Fruit fly (Drosophila melanogaster) whole organism, embryonic: Measurements from ENCODE around the gene Tsp29Fa.

Source experiments
- B-H2 ChIP-seq: fragments of 200-800 bp; sonication (Bioruptor generic); optimal IDR thresholded peaks from 2 replicates; lab custom pipeline; 2018; ENCODE audit warnings: missing biosample characterization, mild to moderate bottlenecking, missing genetic modification characterization
- C15 ChIP-seq: fragments of 200-800 bp; sonication (Bioruptor generic); IDR thresholded peaks from 3 replicates; pipeline ENCODE4 v1.3.6; 2022; ENCODE audit warnings: missing biosample characterization, missing genetic modification characterization
- CG10543 ChIP-seq: fragments of 200-800 bp; sonication (Bioruptor generic); optimal IDR thresholded peaks from 3 replicates; lab custom pipeline; 2017; ENCODE audit warnings: missing biosample characterization, mild to moderate bottlenecking, missing genetic modification characterization, moderate library complexity
- CG11247 ChIP-seq: fragments of 200-800 bp; sonication (Bioruptor generic); IDR thresholded peaks from 2 replicates; pipeline ENCODE4 v1.3.6; 2022; ENCODE audit warnings: missing biosample characterization, missing genetic modification characterization
- CG11398 ChIP-seq: fragments of 200-800 bp; sonication (Bioruptor generic); optimal IDR thresholded peaks from 2 replicates; lab custom pipeline; 2016; ENCODE audit warnings: missing biosample characterization, missing genetic modification characterization
- CG11456 ChIP-seq: fragments of 200-800 bp; sonication (Bioruptor generic); IDR thresholded peaks from 3 replicates; pipeline ENCODE4 v1.3.6; 2022; ENCODE audit warnings: missing biosample characterization, missing genetic modification characterization
- CG11695 ChIP-seq: fragments of 200-800 bp; sonication (Bioruptor generic); IDR thresholded peaks from 3 replicates; pipeline ENCODE4 v1.3.6; 2022; ENCODE audit warnings: missing biosample characterization, missing genetic modification characterization
- CG12659 ChIP-seq: fragments of 200-800 bp; sonication (Bioruptor generic); optimal IDR thresholded peaks from 3 replicates; lab custom pipeline; 2017; ENCODE audit warnings: mild to moderate bottlenecking, missing biosample characterization, missing genetic modification reagents, missing genetic modification characterization
- CG13624 ChIP-seq: fragments of 200-800 bp; sonication (Bioruptor generic); optimal IDR thresholded peaks from 2 replicates; lab custom pipeline; 2016; ENCODE audit warnings: missing biosample characterization, missing genetic modification characterization
- CG13775 ChIP-seq: fragments of 200-800 bp; sonication (Bioruptor generic); optimal IDR thresholded peaks from 3 replicates; lab custom pipeline; 2017; ENCODE audit warnings: missing biosample characterization, mild to moderate bottlenecking, missing genetic modification characterization
- CG13894 ChIP-seq: fragments of 200-800 bp; sonication (Bioruptor generic); optimal IDR thresholded peaks from 3 replicates; lab custom pipeline; 2018; ENCODE audit warnings: missing biosample characterization, mild to moderate bottlenecking, missing genetic modification characterization, moderate library complexity
- CG15601 ChIP-seq: fragments of 200-800 bp; sonication (Bioruptor generic); optimal IDR thresholded peaks from 3 replicates; lab custom pipeline; 2019; ENCODE audit warnings: missing biosample characterization, mild to moderate bottlenecking, missing genetic modification characterization, moderate library complexity
- CG31441 ChIP-seq: fragments of 200-800 bp; sonication (Bioruptor generic); IDR thresholded peaks from 2 replicates; pipeline ENCODE4 v1.3.6; 2022; ENCODE audit warnings: missing biosample characterization, missing genetic modification characterization
- CG34422 ChIP-seq: fragments of 200-800 bp; sonication (Bioruptor generic); IDR thresholded peaks from 3 replicates; pipeline ENCODE4 v1.3.6; 2022; ENCODE audit warnings: missing biosample characterization, missing genetic modification characterization
- CG4820 ChIP-seq: fragments of 200-800 bp; sonication (Bioruptor generic); optimal IDR thresholded peaks from 3 replicates; lab custom pipeline; 2016; ENCODE audit warnings: missing biosample characterization, missing genetic modification characterization
- CG7372 ChIP-seq: fragments of 200-800 bp; sonication (Bioruptor generic); IDR thresholded peaks from 2 replicates; pipeline ENCODE4 v1.3.6; 2022; ENCODE audit warnings: missing biosample characterization, missing genetic modification characterization
- CG8388 ChIP-seq: fragments of 200-800 bp; sonication (Bioruptor generic); optimal IDR thresholded peaks from 2 replicates; lab custom pipeline; 2019; ENCODE audit warnings: missing biosample characterization, mild to moderate bottlenecking, missing genetic modification characterization, moderate library complexity
- CG9215 ChIP-seq: fragments of 200-800 bp; sonication (Bioruptor generic); IDR thresholded peaks from 2 replicates; pipeline ENCODE4 v1.3.6; 2022; ENCODE audit warnings: missing biosample characterization, missing genetic modification characterization
- CTCF ChIP-seq: fragments of 200-800 bp; sonication (Bioruptor generic); optimal IDR thresholded peaks from 2 replicates; lab custom pipeline; 2017; ENCODE audit warnings: missing biosample characterization, mild to moderate bottlenecking, missing genetic modification characterization, moderate library complexity
- D19B ChIP-seq: fragments of 200-800 bp; sonication (Bioruptor generic); optimal IDR thresholded peaks from 2 replicates; lab custom pipeline; 2017; ENCODE audit warnings: missing biosample characterization, mild to moderate bottlenecking, missing genetic modification characterization
- Deaf1 ChIP-seq: fragments of 200-800 bp; optimal IDR thresholded peaks from 3 replicates; lab custom pipeline; 2019; ENCODE audit warnings: missing biosample characterization, mild to moderate bottlenecking, missing genetic modification characterization, moderate library complexity
- Dek ChIP-seq: fragments of 200-800 bp; sonication (Bioruptor generic); optimal IDR thresholded peaks from 3 replicates; lab custom pipeline; 2019; ENCODE audit warnings: missing biosample characterization, mild to moderate bottlenecking, missing genetic modification characterization, moderate library complexity
- Dll ChIP-seq: fragments of 200-800 bp; sonication (Bioruptor generic); IDR thresholded peaks from 4 replicates; pipeline ENCODE4 v1.3.6; 2022; ENCODE audit warnings: missing biosample characterization, missing genetic modification characterization; ENCODE audit not compliant: partially characterized antibody
- Drgx ChIP-seq: fragments of 200-800 bp; sonication (Bioruptor generic); IDR thresholded peaks from 2 replicates; pipeline ENCODE4 v1.3.6; 2022; ENCODE audit warnings: missing biosample characterization, missing genetic modification characterization
- HHEX ChIP-seq: fragments of 200-800 bp; sonication (Bioruptor generic); optimal IDR thresholded peaks from 3 replicates; lab custom pipeline; 2017; ENCODE audit warnings: missing biosample characterization, mild to moderate bottlenecking, missing genetic modification characterization, missing genetic modification reagents
- HLH3B ChIP-seq: fragments of 200-800 bp; sonication (Bioruptor generic); IDR thresholded peaks from 2 replicates; pipeline ENCODE4 v1.3.6; 2022; ENCODE audit warnings: missing biosample characterization, missing genetic modification characterization
- Hey ChIP-seq: fragments of 200-800 bp; sonication (Bioruptor generic); optimal IDR thresholded peaks from 3 replicates; lab custom pipeline; 2018; ENCODE audit warnings: missing biosample characterization, mild to moderate bottlenecking, missing genetic modification characterization
- HmgD ChIP-seq: fragments of 200-800 bp; sonication (Bioruptor generic); optimal IDR thresholded peaks from 3 replicates; lab custom pipeline; 2016; ENCODE audit warnings: missing biosample characterization, missing genetic modification characterization
- Lhr ChIP-seq: fragments of 200-800 bp; sonication (Bioruptor generic); optimal IDR thresholded peaks from 3 replicates; lab custom pipeline; 2017; ENCODE audit warnings: mild to moderate bottlenecking, missing biosample characterization, missing genetic modification reagents, missing genetic modification characterization
- Opbp ChIP-seq: fragments of 200-800 bp; sonication (Bioruptor generic); IDR thresholded peaks from 3 replicates; pipeline ENCODE4 v1.3.6; 2022; ENCODE audit warnings: missing biosample characterization, missing genetic modification characterization; ENCODE audit not compliant: partially characterized antibody
- Rx ChIP-seq: fragments of 200-800 bp; sonication (Bioruptor generic); IDR thresholded peaks from 2 replicates; pipeline ENCODE4 v1.3.6; 2022; ENCODE audit warnings: missing biosample characterization, missing genetic modification characterization
- Xbp1 ChIP-seq: fragments of 200-800 bp; sonication (Bioruptor generic); optimal IDR thresholded peaks from 3 replicates; lab custom pipeline; 2016; ENCODE audit warnings: missing biosample characterization, mild to moderate bottlenecking, missing genetic modification characterization
- chm ChIP-seq: fragments of 200-800 bp; sonication (Bioruptor generic); IDR thresholded peaks from 2 replicates; pipeline ENCODE4 v1.3.6; 2022; ENCODE audit warnings: missing biosample characterization, missing genetic modification characterization
- ci ChIP-seq: fragments of 200-800 bp; sonication (Bioruptor generic); IDR thresholded peaks from 3 replicates; pipeline ENCODE4 v1.3.6; 2022; ENCODE audit warnings: missing biosample characterization, missing genetic modification characterization
- gcm ChIP-seq: fragments of 200-800 bp; sonication (Bioruptor generic); optimal IDR thresholded peaks from 2 replicates; lab custom pipeline; 2019; ENCODE audit warnings: missing biosample characterization, mild to moderate bottlenecking, missing genetic modification characterization, moderate library complexity
- h ChIP-seq: fragments of >200 bp; optimal IDR thresholded peaks from 2 replicates; lab custom pipeline; 2017
- hkb ChIP-seq, 2 experiments: fragments of 200-800 bp in 1 of 2; fragments of >200 bp in 1 of 2; sonication (Bioruptor generic) in 1 of 2; IDR thresholded peaks in 1 of 2; optimal IDR thresholded peaks in 1 of 2; 2 replicates each; pipeline versions ENCODE4 v1.3.6 to Lab custom; 2017 to 2022; ENCODE audit warnings: missing biosample characterization in 1 of 2, missing genetic modification characterization in 1 of 2
- jigr1 ChIP-seq: fragments of 200-800 bp; sonication (Bioruptor generic); IDR thresholded peaks from 3 replicates; pipeline ENCODE4 v1.3.6; 2022; ENCODE audit warnings: missing biosample characterization, missing genetic modification characterization
- lola ChIP-seq, 3 experiments: fragments of >200 bp in 2 of 3; fragments of 200-800 bp in 1 of 3; sonication (Bioruptor generic) in 1 of 3; optimal IDR thresholded peaks; 2 replicates each; lab custom pipeline; 2017 to 2019; ENCODE audit warnings: missing biosample characterization in 3 of 3, missing genetic modification characterization in 3 of 3, mild to moderate bottlenecking in 1 of 3, moderate library complexity in 1 of 3
- lov ChIP-seq, 2 experiments: fragments of 200-800 bp in 1 of 2; fragments of >200 bp in 1 of 2; sonication (Bioruptor generic) in 1 of 2; IDR thresholded peaks in 1 of 2; optimal IDR thresholded peaks in 1 of 2; 2 replicates in 1 of 2; 3 replicates in 1 of 2; pipeline versions ENCODE4 v1.3.6 to Lab custom; 2017 to 2022; ENCODE audit warnings: missing biosample characterization in 1 of 2, missing genetic modification characterization in 1 of 2
- mld ChIP-seq: fragments of 200-800 bp; sonication (Bioruptor generic); IDR thresholded peaks from 3 replicates; pipeline ENCODE4 v1.3.6; 2022; ENCODE audit warnings: missing biosample characterization, missing genetic modification characterization; ENCODE audit not compliant: partially characterized antibody
- nerfin-1 ChIP-seq: fragments of 200-800 bp; sonication (Bioruptor generic); optimal IDR thresholded peaks from 3 replicates; lab custom pipeline; 2019; ENCODE audit warnings: missing biosample characterization, mild to moderate bottlenecking, missing genetic modification characterization, moderate library complexity
- nmo ChIP-seq: fragments of 200-800 bp; sonication (Bioruptor generic); optimal IDR thresholded peaks from 2 replicates; lab custom pipeline; 2018; ENCODE audit warnings: missing biosample characterization, mild to moderate bottlenecking, missing genetic modification characterization, moderate library complexity
- slou ChIP-seq: fragments of 200-800 bp; sonication (Bioruptor generic); optimal IDR thresholded peaks from 3 replicates; lab custom pipeline; 2016; ENCODE audit warnings: missing biosample characterization, missing genetic modification characterization
- stc ChIP-seq: fragments of 200-800 bp; sonication (Bioruptor generic); IDR thresholded peaks from 2 replicates; pipeline ENCODE4 v1.3.6; 2022; ENCODE audit warnings: missing biosample characterization, missing genetic modification characterization
- stwl ChIP-seq: fragments of 200-800 bp; sonication (Bioruptor generic); optimal IDR thresholded peaks from 3 replicates; lab custom pipeline; 2018; ENCODE audit warnings: missing biosample characterization, mild to moderate bottlenecking, missing genetic modification characterization, moderate library complexity
- vnd ChIP-seq: fragments of 200-800 bp; sonication (Bioruptor generic); IDR thresholded peaks from 3 replicates; pipeline ENCODE4 v1.3.6; 2022; ENCODE audit warnings: missing biosample characterization, missing genetic modification characterization; ENCODE audit not compliant: partially characterized antibody
- vvl ChIP-seq: fragments of 200-800 bp; sonication (Bioruptor generic); IDR thresholded peaks from 2 replicates; pipeline ENCODE4 v1.3.6; 2022; ENCODE audit warnings: missing biosample characterization, missing genetic modification characterization
- zen2 ChIP-seq: fragments of 200-800 bp; sonication (Bioruptor generic); IDR thresholded peaks from 3 replicates; pipeline ENCODE4 v1.3.6; 2022; ENCODE audit warnings: missing biosample characterization, missing genetic modification characterization; ENCODE audit not compliant: partially characterized antibody
- zfh1 ChIP-seq: fragments of 200-800 bp; sonication (Bioruptor generic); IDR thresholded peaks from 3 replicates; pipeline ENCODE4 v1.3.6; 2022; ENCODE audit warnings: missing biosample characterization, missing genetic modification characterization

The Tsp29Fa gene

dm6 chr2L:8958046-8958497 lies 24.3 kb downstream of the Tsp29Fa start (continued):
- TF ChIP-seq Deaf1 (tag; lab: Kevin White, UChicago) (peak; percentile 77), Lhr (GFP tag; lab: Kevin White, UChicago) (peak; percentile 80), HmgD (GFP tag; lab: Kevin White, UChicago) (peak; percentile 83), hkb (optimal IDR thresholded peaks at IDR 0.05; lab: Kevin White, UChicago) (no peak), hkb (GFP tag; IDR thresholded peaks at IDR 0.05; lab: Robert Waterston, UW) (peak; percentile 100), vnd (GFP tag; lab: Robert Waterston, UW) (no peak), CG8388 (peak; percentile 94), D19B (GFP tag; lab: Kevin White, UChicago) (peak; percentile 56), chm (GFP tag; lab: Robert Waterston, UW) (peak; percentile 98), ci (GFP tag; lab: Robert Waterston, UW) (peak; percentile 98), Hey (peak; percentile 44), CG13894 (no peak), CG11456 (no peak; the same call in none of the 3 replicates), CG10543 (GFP tag; lab: Kevin White, UChicago) (peak; percentile 67), Dll (GFP tag; lab: Robert Waterston, UW) (0 out of 4 replicates have a peak, but pooled peaks have one; percentile 19), Rx (GFP tag; lab: Robert Waterston, UW) (peak; percentile 94), CG11247 (GFP tag; lab: Robert Waterston, UW) (peak; percentile 94), Dek (tag; lab: Kevin White, UChicago) (peak; percentile 95), zfh1 (GFP tag; lab: Robert Waterston, UW) (peak; percentile 98), HHEX (GFP tag; lab: Kevin White, UChicago) (peak; percentile 86), h (lab: Kevin White, UChicago) (no peak), lola (GFP tag; optimal IDR thresholded peaks at IDR 0.05; lab: Kevin White, UChicago) (peak in 1 of 3 experiments; percentile 99), mld (GFP tag; lab: Robert Waterston, UW) (no peak), nmo (GFP tag; lab: Kevin White, UChicago) (peak; percentile 94), CG15601 (tag; lab: Kevin White, UChicago) (peak; percentile 97), Opbp (GFP tag; lab: Robert Waterston, UW) (peak; percentile 100), CG4820 (GFP tag; lab: Kevin White, UChicago) (peak; percentile 88), lov (optimal IDR thresholded peaks at IDR 0.05; lab: Kevin White, UChicago) (no peak), lov (GFP tag; IDR thresholded peaks at IDR 0.05; lab: Robert Waterston, UW) (peak; percentile 97; the same call in 2 of the 3 replicates), CG11398 (peak; percentile 77), zen2 (GFP tag; lab: Robert Waterston, UW) (no peak), Xbp1 (peak; percentile 99), CG12659 (GFP tag; lab: Kevin White, UChicago) (peak; percentile 93), CTCF (GFP tag; lab: Kevin White, UChicago) (peak; percentile 56), CG11695 (GFP tag; lab: Robert Waterston, UW) (peak; percentile 98), CG34422 (GFP tag; lab: Robert Waterston, UW) (peak; percentile 99), HLH3B (GFP tag; lab: Robert Waterston, UW) (peak; percentile 99), vvl (GFP tag; lab: Robert Waterston, UW) (peak; percentile 99), nerfin-1 (tag; lab: Kevin White, UChicago) (peak; percentile 86), stc (GFP tag; lab: Robert Waterston, UW) (peak; percentile 99), CG13775 (GFP tag; lab: Kevin White, UChicago) (peak; percentile 93), stwl (tag; lab: Kevin White, UChicago) (peak; percentile 83), slou (GFP tag; lab: Kevin White, UChicago) (peak; percentile 89), CG7372 (GFP tag; lab: Robert Waterston, UW) (peak; percentile 91), gcm (GFP tag; lab: Kevin White, UChicago) (peak; percentile 94), B-H2 (peak; percentile 84), Drgx (GFP tag; lab: Robert Waterston, UW) (peak; percentile 97), CG31441 (GFP tag; lab: Robert Waterston, UW) (peak; percentile 80), CG13624 (GFP tag; lab: Kevin White, UChicago) (peak; percentile 88), CG9215 (peak; percentile 92), jigr1 (GFP tag; lab: Robert Waterston, UW) (peak; percentile 94), C15 (GFP tag; lab: Robert Waterston, UW) (peak; percentile 91)
